Fruit fly (Drosophila melanogaster) whole organism, embryonic: ENCODE results near the gene Sym.

Experiments
- Atf6 ChIP-seq: fragments of 200-800 bp; sonication (Bioruptor generic); IDR thresholded peaks from 2 replicates; pipeline ENCODE4 v1.3.6; 2022; ENCODE audit warnings: missing biosample characterization, missing genetic modification characterization
- B-H2 ChIP-seq: fragments of 200-800 bp; sonication (Bioruptor generic); optimal IDR thresholded peaks from 2 replicates; lab custom pipeline; 2018; ENCODE audit warnings: missing biosample characterization, mild to moderate bottlenecking, missing genetic modification characterization
- CG10209 ChIP-seq: fragments of 200-800 bp; sonication (Bioruptor generic); optimal IDR thresholded peaks from 3 replicates; lab custom pipeline; 2017; ENCODE audit warnings: missing biosample characterization, mild to moderate bottlenecking, missing genetic modification characterization, missing genetic modification reagents
- CG10543 ChIP-seq: fragments of 200-800 bp; sonication (Bioruptor generic); optimal IDR thresholded peaks from 3 replicates; lab custom pipeline; 2017; ENCODE audit warnings: missing biosample characterization, mild to moderate bottlenecking, missing genetic modification characterization, moderate library complexity
- CG12659 ChIP-seq: fragments of 200-800 bp; sonication (Bioruptor generic); optimal IDR thresholded peaks from 3 replicates; lab custom pipeline; 2017; ENCODE audit warnings: mild to moderate bottlenecking, missing biosample characterization, missing genetic modification reagents, missing genetic modification characterization
- CG12744 ChIP-seq: fragments of 200-800 bp; sonication (Bioruptor generic); optimal IDR thresholded peaks from 2 replicates; lab custom pipeline; 2016; ENCODE audit warnings: missing biosample characterization, missing genetic modification characterization
- CG15601 ChIP-seq: fragments of 200-800 bp; sonication (Bioruptor generic); optimal IDR thresholded peaks from 3 replicates; lab custom pipeline; 2019; ENCODE audit warnings: missing biosample characterization, mild to moderate bottlenecking, missing genetic modification characterization, moderate library complexity
- CG17359 ChIP-seq: fragments of 200-800 bp; sonication (Bioruptor generic); optimal IDR thresholded peaks from 3 replicates; lab custom pipeline; 2018; ENCODE audit warnings: missing biosample characterization, mild to moderate bottlenecking, missing genetic modification characterization, moderate library complexity
- CG17385 ChIP-seq: fragments of 200-800 bp; sonication (Bioruptor generic); optimal IDR thresholded peaks from 3 replicates; lab custom pipeline; 2018; ENCODE audit warnings: missing biosample characterization, mild to moderate bottlenecking, missing genetic modification characterization
- CG31388 ChIP-seq: fragments of 200-800 bp; sonication (Bioruptor generic); optimal IDR thresholded peaks from 2 replicates; lab custom pipeline; 2016; ENCODE audit warnings: missing biosample characterization, missing genetic modification characterization
- CG4328 ChIP-seq: fragments of 200-800 bp; sonication (Bioruptor generic); optimal IDR thresholded peaks from 3 replicates; lab custom pipeline; 2017; ENCODE audit warnings: missing biosample characterization, missing genetic modification reagents, missing genetic modification characterization
- CG4854 ChIP-seq: fragments of 200-800 bp; sonication (Bioruptor generic); optimal IDR thresholded peaks from 2 replicates; lab custom pipeline; 2016; ENCODE audit warnings: missing biosample characterization, missing genetic modification characterization, inconsistent platforms
- CG6765 ChIP-seq: fragments of 200-800 bp; sonication (Bioruptor generic); optimal IDR thresholded peaks from 3 replicates; lab custom pipeline; 2017; ENCODE audit warnings: missing biosample characterization, mild to moderate bottlenecking, missing genetic modification characterization
- CG7372 ChIP-seq: fragments of 200-800 bp; sonication (Bioruptor generic); IDR thresholded peaks from 2 replicates; pipeline ENCODE4 v1.3.6; 2022; ENCODE audit warnings: missing biosample characterization, missing genetic modification characterization
- CG7556 ChIP-seq: fragments of 200-800 bp; sonication (Bioruptor generic); optimal IDR thresholded peaks from 2 replicates; lab custom pipeline; 2017; ENCODE audit warnings: missing biosample characterization, mild to moderate bottlenecking, missing genetic modification characterization
- CG7987 ChIP-seq: fragments of 200-800 bp; sonication (Bioruptor generic); optimal IDR thresholded peaks from 2 replicates; lab custom pipeline; 2018; ENCODE audit warnings: missing biosample characterization, mild to moderate bottlenecking, missing genetic modification characterization, moderate library complexity
- Ets65A ChIP-seq: fragments of 200-800 bp; sonication (Bioruptor generic); peaks from one replicate; lab custom pipeline; 2016; ENCODE audit warnings: missing biosample characterization, missing genetic modification characterization
- Fer1 ChIP-seq: fragments of 200-800 bp; sonication (Bioruptor generic); optimal IDR thresholded peaks from 2 replicates; lab custom pipeline; 2017; ENCODE audit warnings: missing biosample characterization, mild to moderate bottlenecking, missing genetic modification characterization
- Fer3 ChIP-seq: fragments of 200-800 bp; sonication (Bioruptor generic); optimal IDR thresholded peaks from 2 replicates; lab custom pipeline; 2018; ENCODE audit warnings: missing biosample characterization, mild to moderate bottlenecking, missing genetic modification characterization, moderate library complexity
- HHEX ChIP-seq: fragments of 200-800 bp; sonication (Bioruptor generic); optimal IDR thresholded peaks from 3 replicates; lab custom pipeline; 2017; ENCODE audit warnings: missing biosample characterization, mild to moderate bottlenecking, missing genetic modification characterization, missing genetic modification reagents
- Hey ChIP-seq: fragments of 200-800 bp; sonication (Bioruptor generic); optimal IDR thresholded peaks from 3 replicates; lab custom pipeline; 2018; ENCODE audit warnings: missing biosample characterization, mild to moderate bottlenecking, missing genetic modification characterization
- Hmr ChIP-seq: fragments of 200-800 bp; sonication (Bioruptor generic); optimal IDR thresholded peaks from 3 replicates; lab custom pipeline; 2017; ENCODE audit warnings: mild to moderate bottlenecking, missing biosample characterization, missing genetic modification reagents, missing genetic modification characterization
- Hr51 ChIP-seq, 2 experiments: fragments of 200-800 bp; sonication (Bioruptor generic); optimal IDR thresholded peaks; 2 replicates in 1 of 2; 3 replicates in 1 of 2; lab custom pipeline; 2016 to 2018; ENCODE audit warnings: missing biosample characterization in 2 of 2, missing genetic modification characterization in 2 of 2, mild to moderate bottlenecking in 1 of 2, moderate library complexity in 1 of 2
- Lpt ChIP-seq: fragments of >200 bp; optimal IDR thresholded peaks from 2 replicates; lab custom pipeline; 2018; ENCODE audit warnings: missing biosample characterization, missing genetic modification characterization
- Med ChIP-seq: fragments of 200-800 bp; sonication (Bioruptor generic); peaks from one replicate; lab custom pipeline; 2016; ENCODE audit warnings: missing biosample characterization, missing genetic modification characterization, mild to moderate bottlenecking, inconsistent platforms, moderate library complexity
- Meics ChIP-seq: fragments of 200-800 bp; sonication (Bioruptor generic); optimal IDR thresholded peaks from 2 replicates; lab custom pipeline; 2017; ENCODE audit warnings: missing biosample characterization, mild to moderate bottlenecking, missing genetic modification characterization
- Rfx ChIP-seq: fragments of 200-800 bp; sonication (Bioruptor generic); IDR thresholded peaks from 2 replicates; pipeline ENCODE4 v1.3.6; 2022; ENCODE audit warnings: missing biosample characterization, missing genetic modification characterization
- Vsx1 ChIP-seq: fragments of 200-800 bp; sonication (Bioruptor generic); optimal IDR thresholded peaks from 2 replicates; lab custom pipeline; 2017; ENCODE audit warnings: missing biosample characterization, mild to moderate bottlenecking, missing genetic modification characterization, missing genetic modification reagents
- YL-1 ChIP-seq: fragments of 200-800 bp; sonication (Bioruptor generic); optimal IDR thresholded peaks from 3 replicates; lab custom pipeline; 2017; ENCODE audit warnings: missing biosample characterization, mild to moderate bottlenecking, missing genetic modification characterization
- cad ChIP-seq: fragments of >200 bp; optimal IDR thresholded peaks from 2 replicates; lab custom pipeline; 2017; ENCODE audit warnings: missing biosample characterization, missing genetic modification characterization
- caup ChIP-seq: fragments of 200-800 bp; sonication (Bioruptor generic); optimal IDR thresholded peaks from 3 replicates; lab custom pipeline; 2017; ENCODE audit warnings: missing biosample characterization, mild to moderate bottlenecking, missing genetic modification characterization, moderate library complexity; ENCODE audit not compliant: severe bottlenecking
- fd3F ChIP-seq: fragments of 200-800 bp; sonication (Bioruptor generic); optimal IDR thresholded peaks from 2 replicates; lab custom pipeline; 2018; ENCODE audit warnings: missing biosample characterization, mild to moderate bottlenecking, missing genetic modification characterization, moderate library complexity
- fd64A ChIP-seq: fragments of 200-800 bp; sonication (Bioruptor generic); optimal IDR thresholded peaks from 3 replicates; lab custom pipeline; 2018; ENCODE audit warnings: missing biosample characterization, mild to moderate bottlenecking, missing genetic modification characterization
- fu2 ChIP-seq: fragments of 200-800 bp; sonication (Bioruptor generic); optimal IDR thresholded peaks from 2 replicates; lab custom pipeline; 2016; ENCODE audit warnings: missing biosample characterization, missing genetic modification characterization
- gce ChIP-seq: fragments of 200-800 bp; sonication (Bioruptor generic); IDR thresholded peaks from 3 replicates; pipeline ENCODE4 v1.3.6; 2022; ENCODE audit warnings: missing biosample characterization, missing genetic modification characterization
- lab ChIP-seq: fragments of 200-800 bp; sonication (Bioruptor generic); optimal IDR thresholded peaks from 3 replicates; lab custom pipeline; 2017; ENCODE audit warnings: missing biosample characterization, missing genetic modification characterization, mild to moderate bottlenecking, moderate library complexity, missing genetic modification reagents
- lilli ChIP-seq: fragments of 200-800 bp; sonication (Bioruptor generic); optimal IDR thresholded peaks from 3 replicates; lab custom pipeline; 2016; ENCODE audit warnings: missing biosample characterization, missing genetic modification characterization
- ranshi ChIP-seq: fragments of 200-800 bp; sonication (Bioruptor generic); IDR thresholded peaks from 2 replicates; pipeline ENCODE4 v1.3.6; 2022; ENCODE audit warnings: missing biosample characterization, missing genetic modification characterization
- sens ChIP-seq: fragments of 200-800 bp; sonication (Bioruptor generic); peaks from one replicate; lab custom pipeline; 2016; ENCODE audit warnings: missing biosample characterization, missing genetic modification characterization
- sqz ChIP-seq: fragments of 200-800 bp; sonication (Bioruptor generic); optimal IDR thresholded peaks from 3 replicates; lab custom pipeline; 2018; ENCODE audit warnings: missing biosample characterization, mild to moderate bottlenecking, missing genetic modification characterization
- sug ChIP-seq: fragments of 200-800 bp; optimal IDR thresholded peaks from 2 replicates; lab custom pipeline; 2019; ENCODE audit warnings: missing biosample characterization, mild to moderate bottlenecking, missing genetic modification characterization, moderate library complexity
- unpg ChIP-seq: fragments of 200-800 bp; sonication (Bioruptor generic); optimal IDR thresholded peaks from 3 replicates; lab custom pipeline; 2018; ENCODE audit warnings: missing biosample characterization, mild to moderate bottlenecking, missing genetic modification characterization, moderate library complexity

The Sym gene

DNA sequence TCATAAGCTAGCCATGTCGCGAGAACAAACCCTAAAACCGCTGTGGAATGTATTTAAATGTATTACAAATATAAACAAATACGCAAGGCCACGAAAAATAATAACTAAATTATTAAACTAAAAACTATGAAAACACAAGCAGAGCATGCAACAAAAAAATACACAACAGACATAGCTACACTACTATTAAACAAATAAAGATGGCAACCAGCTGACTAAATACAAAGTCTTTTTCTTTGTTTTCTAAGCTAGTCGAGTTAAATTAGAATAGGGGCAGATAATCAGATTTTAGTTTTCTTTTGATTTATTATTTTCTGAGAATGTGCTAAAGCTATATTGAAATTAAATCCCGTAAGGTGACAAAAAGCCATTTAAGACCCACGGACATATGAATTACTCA, 4.4 kb upstream of the Sym start (continued):
- peak; percentile 8 for TF ChIP-seq unpg (GFP tag; lab: Kevin White, UChicago)
- TF ChIP-seq Hr51 (GFP tag; optimal IDR thresholded peaks at IDR 0.05; lab: Kevin White, UChicago), result no peak
- no peak for TF ChIP-seq CG7372
- peak; percentile 6 for TF ChIP-seq CG4854 (GFP tag; lab: Kevin White, UChicago)
- TF ChIP-seq fd3F (GFP tag; lab: Kevin White, UChicago), result peak; percentile 32
- TF ChIP-seq caup, result peak; percentile 77
- peak; percentile 42 for TF ChIP-seq Fer3 (tag; lab: Kevin White, UChicago)
- TF ChIP-seq B-H2 (GFP tag; lab: Kevin White, UChicago), result peak; percentile 73
- no peak for TF ChIP-seq CG31388 (GFP tag; lab: Kevin White, UChicago)
- no peak for TF ChIP-seq sqz
- peak; percentile 7 for TF ChIP-seq CG12744 (GFP tag; lab: Kevin White, UChicago)
- peak; percentile 55 for TF ChIP-seq Med (GFP tag; lab: Kevin White, UChicago)
- no peak for TF ChIP-seq Hey (tag; lab: Kevin White, UChicago)
- TF ChIP-seq Atf6 (GFP tag; lab: Robert Waterston, UW), result peak; percentile 41; the same call in 1 of the 2 replicates
- peak; percentile 53 for TF ChIP-seq CG15601 (tag; lab: Kevin White, UChicago)
- peak; percentile 78 for TF ChIP-seq Hmr
- TF ChIP-seq lilli, result no peak
- TF ChIP-seq Vsx1, result no peak
- peak; percentile 64 for TF ChIP-seq CG6765 (GFP tag; lab: Kevin White, UChicago)
- TF ChIP-seq Meics (GFP tag; lab: Kevin White, UChicago), result peak; percentile 56
- no peak for TF ChIP-seq gce (GFP tag; lab: Robert Waterston, UW)
- peak; percentile 76 for TF ChIP-seq Fer1 (GFP tag; lab: Kevin White, UChicago)
- TF ChIP-seq CG12659 (GFP tag; lab: Kevin White, UChicago), result peak; percentile 38
- peak; percentile 13 for TF ChIP-seq sug
- no peak for TF ChIP-seq cad (GFP tag; lab: Kevin White, UChicago)
- TF ChIP-seq lab (GFP tag; lab: Kevin White, UChicago), result peak; percentile 84
- peak; percentile 29 for TF ChIP-seq YL-1 (GFP tag; lab: Kevin White, UChicago)
- TF ChIP-seq Lpt (GFP tag; lab: Kevin White, UChicago), result no peak
- TF ChIP-seq CG17385 (GFP tag; lab: Kevin White, UChicago), result peak; percentile 10
- TF ChIP-seq CG17359 (tag; lab: Kevin White, UChicago), result peak; percentile 36
- TF ChIP-seq CG4328 (GFP tag; lab: Kevin White, UChicago), result peak; percentile 44
- TF ChIP-seq ranshi, result no peak
- TF ChIP-seq sens (GFP tag; lab: Kevin White, UChicago), result peak; percentile 78
- peak; percentile 20; the same call in 1 of the 2 replicates for TF ChIP-seq Rfx
- peak; percentile 46 for TF ChIP-seq HHEX
- TF ChIP-seq fu2 (GFP tag; lab: Kevin White, UChicago), result no peak
- TF ChIP-seq CG10209, result peak; percentile 50
- peak; percentile 71 for TF ChIP-seq CG10543
- peak; percentile 44 for TF ChIP-seq CG7556 (GFP tag; lab: Kevin White, UChicago)
- TF ChIP-seq CG7987 (GFP tag; lab: Kevin White, UChicago), result peak; percentile 39
- no peak for TF ChIP-seq Ets65A (GFP tag; lab: Kevin White, UChicago)
- peak; percentile 8 for TF ChIP-seq fd64A (GFP tag; lab: Kevin White, UChicago)
- TF ChIP-seq, all 482 proteins: peak for 58
